Fruit fly (Drosophila melanogaster): Measurements from ENCODE around the gene CG9008.

CG9008 gene

dm6 chr2L:13732287-13732686, 47.7 kb downstream of the CG9008 start:
- TF ChIP-seq CG8478 (optimal IDR thresholded peaks at IDR 0.05): no peak
- TF ChIP-seq CTCF (optimal IDR thresholded peaks at IDR 0.05): peak; percentile 56 to 68

Measured in S2 (cell line).